Fruit fly (Drosophila melanogaster) whole organism, embryonic: ENCODE results near the gene Gem3.

Experiments
- Ada2b ChIP-seq: fragments of 200-800 bp; sonication (Bioruptor generic); IDR thresholded peaks from 2 replicates; pipeline ENCODE4 v1.3.6; 2022; ENCODE audit warnings: missing biosample characterization, missing genetic modification characterization
- CG1602 ChIP-seq: fragments of 200-800 bp; sonication (Bioruptor generic); optimal IDR thresholded peaks from 3 replicates; lab custom pipeline; 2016; ENCODE audit warnings: missing biosample characterization, missing genetic modification characterization
- CG16863 ChIP-seq: fragments of 200-800 bp; sonication (Bioruptor generic); optimal IDR thresholded peaks from 3 replicates; lab custom pipeline; 2016; ENCODE audit warnings: missing biosample characterization, missing genetic modification characterization
- CG5953 ChIP-seq: fragments of 200-800 bp; sonication (Bioruptor generic); IDR thresholded peaks from 2 replicates; pipeline ENCODE4 v1.3.6; 2022; ENCODE audit warnings: missing biosample characterization, missing genetic modification characterization
- CG8089 ChIP-seq: fragments of 200-800 bp; sonication (Bioruptor generic); optimal IDR thresholded peaks from 3 replicates; lab custom pipeline; 2016; ENCODE audit warnings: missing biosample characterization, missing genetic modification characterization
- CG9727 ChIP-seq: fragments of 200-800 bp; sonication (Bioruptor generic); optimal IDR thresholded peaks from 3 replicates; lab custom pipeline; 2017; ENCODE audit warnings: missing biosample characterization, mild to moderate bottlenecking, missing genetic modification characterization
- NFAT ChIP-seq: fragments of 200-800 bp; sonication (Bioruptor generic); IDR thresholded peaks from 2 replicates; pipeline ENCODE4 v1.3.6; 2022; ENCODE audit warnings: missing biosample characterization, missing genetic modification characterization
- Sin3A ChIP-seq: fragments of >200 bp; optimal IDR thresholded peaks from 2 replicates; lab custom pipeline; 2018
- Sox102F ChIP-seq: fragments of 200-800 bp; sonication (Bioruptor generic); optimal IDR thresholded peaks from 2 replicates; lab custom pipeline; 2018; ENCODE audit warnings: missing biosample characterization, mild to moderate bottlenecking, missing genetic modification characterization, moderate library complexity
- Xbp1 ChIP-seq: fragments of 200-800 bp; sonication (Bioruptor generic); optimal IDR thresholded peaks from 3 replicates; lab custom pipeline; 2016; ENCODE audit warnings: missing biosample characterization, mild to moderate bottlenecking, missing genetic modification characterization
- YL-1 ChIP-seq: fragments of 200-800 bp; sonication (Bioruptor generic); optimal IDR thresholded peaks from 3 replicates; lab custom pipeline; 2017; ENCODE audit warnings: missing biosample characterization, mild to moderate bottlenecking, missing genetic modification characterization
- eve ChIP-seq, 2 experiments: fragments of >200 bp; optimal IDR thresholded peaks; 2 replicates each; lab custom pipeline; 2017; ENCODE audit warnings: missing biosample characterization in 2 of 2, missing genetic modification characterization in 2 of 2
- ken ChIP-seq: fragments of 200-800 bp; sonication (Bioruptor generic); IDR thresholded peaks from 3 replicates; pipeline ENCODE4 v1.3.6; 2022; ENCODE audit warnings: missing biosample characterization, missing genetic modification characterization

DNA sequence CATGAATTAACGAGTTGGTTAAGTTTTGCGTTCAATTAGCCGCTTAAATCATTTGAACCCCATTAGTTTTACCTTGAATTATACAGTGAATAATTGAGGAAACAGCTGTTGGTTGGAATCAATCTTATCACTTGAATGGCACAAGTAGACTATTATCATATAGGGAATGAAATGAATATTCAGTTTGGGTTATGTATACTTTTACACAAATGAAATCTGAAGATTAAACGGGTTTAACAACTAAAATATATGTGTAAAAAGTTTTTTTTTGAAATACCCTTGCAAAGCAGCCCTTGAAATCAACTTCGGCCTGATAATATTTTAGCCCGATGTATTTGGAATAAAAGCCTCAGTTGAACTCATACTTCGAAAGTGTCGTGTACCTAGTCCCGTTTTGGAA lies 27.7 kb upstream of the Gem3 start, which contains the start of gene S-Lap4:
- TF ChIP-seq Xbp1 (GFP tag; lab: Kevin White, UChicago) (no peak), eve (GFP tag; optimal IDR thresholded peaks at IDR 0.05; lab: Kevin White, UChicago) (no peak), Sox102F (GFP tag; lab: Kevin White, UChicago) (no peak), CG8089 (GFP tag; lab: Kevin White, UChicago) (no peak), CG9727 (GFP tag; lab: Kevin White, UChicago) (no peak), ken (no peak), CG1602 (GFP tag; lab: Kevin White, UChicago) (no peak), CG16863 (no peak), YL-1 (GFP tag; lab: Kevin White, UChicago) (no peak), Ada2b (GFP tag; lab: Robert Waterston, UW) (no peak), CG5953 (GFP tag; lab: Robert Waterston, UW) (no peak), NFAT (GFP tag; lab: Robert Waterston, UW) (no peak), Sin3A (no peak)
